Fruit fly (Drosophila melanogaster) whole organism, prepupa: ENCODE data around the gene CG3764.

Source experiments
- CG10631 ChIP-seq: fragments of 200-800 bp; sonication (Bioruptor generic); optimal IDR thresholded peaks from 2 replicates; lab custom pipeline; 2016; ENCODE audit warnings: missing biosample characterization, missing genetic modification characterization
- CG6792 ChIP-seq: fragments of 200-800 bp; sonication (Bioruptor generic); optimal IDR thresholded peaks from 3 replicates; lab custom pipeline; 2016; ENCODE audit warnings: missing biosample characterization, missing genetic modification characterization

DNA sequence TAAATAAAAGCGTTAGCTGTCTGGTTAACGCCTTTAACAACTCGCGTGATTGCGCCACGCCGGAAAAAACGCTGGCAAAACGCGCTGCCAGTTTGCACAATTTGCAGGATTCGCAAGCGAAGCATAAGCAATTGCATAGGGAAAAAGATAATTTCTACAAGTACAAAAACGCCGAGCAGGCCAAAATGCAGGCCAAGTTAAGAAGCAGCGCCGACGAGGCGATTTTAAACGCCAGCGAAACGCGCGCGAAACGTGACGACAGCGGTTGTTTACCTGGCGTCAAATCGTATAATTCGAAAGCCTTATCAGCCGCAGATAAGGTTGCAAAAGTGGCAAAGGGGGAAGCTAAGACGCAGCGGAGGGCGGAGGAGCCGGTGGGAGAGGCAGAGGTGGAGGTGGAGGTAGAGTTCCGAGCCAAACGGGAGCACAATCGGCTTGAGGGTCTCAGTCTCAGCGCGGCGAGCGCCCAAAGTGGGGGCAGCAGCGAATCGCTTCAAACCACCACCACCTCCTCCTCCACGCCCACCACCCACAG is 31.2 kb downstream of the CG3764 start:
- TF ChIP-seq CG10631 (GFP tag; lab: Kevin White, UChicago), result no peak
- TF ChIP-seq CG6792 (GFP tag; lab: Kevin White, UChicago), result no peak
